Fruit fly (Drosophila melanogaster): Measurements from ENCODE around the gene CG18549.

The CG18549 gene

DNA sequence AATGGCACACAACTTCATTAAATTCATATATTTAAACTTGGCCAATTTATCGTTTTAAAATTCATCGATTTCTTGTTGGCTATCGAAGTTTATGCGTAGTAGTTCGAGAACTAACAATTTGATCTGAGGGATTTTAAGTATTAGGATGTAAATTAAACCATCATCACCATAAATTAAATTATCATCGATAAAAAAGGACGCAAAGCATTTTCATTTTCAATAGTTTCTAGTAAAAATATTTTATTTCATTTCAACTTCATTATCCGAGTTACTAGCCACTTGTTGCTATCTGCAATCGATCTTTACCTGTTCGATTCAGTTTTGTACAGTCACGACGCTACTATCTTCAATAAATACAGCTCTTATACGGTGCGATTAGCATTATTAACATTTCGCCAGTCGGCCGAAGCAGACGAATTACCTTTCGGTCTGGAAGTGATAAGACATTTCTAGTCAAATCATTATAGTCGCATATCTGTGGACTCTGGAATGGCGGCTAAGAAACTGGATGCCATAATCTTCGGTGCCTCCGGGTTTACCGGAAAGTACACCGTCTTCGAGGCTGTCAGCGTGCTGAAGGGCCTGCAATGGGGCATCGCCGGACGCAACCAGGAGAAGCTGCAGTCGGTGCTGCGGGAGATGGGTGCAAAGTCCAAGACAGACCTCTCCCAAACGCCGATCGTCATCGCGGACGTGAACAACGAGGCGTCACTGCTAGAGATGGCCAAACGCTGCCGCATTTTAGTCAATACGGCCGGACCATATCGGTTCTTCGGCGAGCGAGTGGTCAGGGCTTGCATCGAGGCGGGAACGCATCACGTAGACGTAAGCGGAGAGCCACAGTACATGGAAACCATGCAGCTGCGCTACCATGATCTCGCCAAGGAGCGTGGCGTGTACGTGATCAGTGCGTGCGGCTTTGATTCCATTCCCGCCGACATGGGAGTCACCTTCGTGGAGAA, 42.6 kb upstream of the CG18549 start, which contains the start of gene CG5167 (continued):
- TF ChIP-seq CG32767 (GFP tag; IDR thresholded peaks at IDR 0.05) (no peak), zen (tag; optimal IDR thresholded peaks at IDR 0.05) (peak; percentile 57)

DNA sequence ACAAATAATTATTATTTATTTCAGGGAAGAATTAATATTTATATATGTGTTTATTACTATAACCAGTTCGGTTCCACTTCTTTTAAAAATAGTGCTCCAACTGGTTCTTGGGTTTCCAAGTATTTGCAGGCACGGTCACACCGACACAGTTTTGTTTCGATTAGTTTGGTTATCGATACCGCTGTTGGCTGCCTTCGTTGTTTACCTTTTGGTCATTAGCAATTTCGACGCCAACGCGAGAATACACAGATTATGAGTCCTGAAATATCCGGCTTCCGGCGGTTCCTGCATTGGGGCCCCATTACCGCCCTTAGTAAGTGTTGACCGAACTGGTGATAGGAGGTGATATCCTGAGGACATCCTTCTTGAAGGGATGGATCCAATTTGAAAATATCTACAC, 40.9 kb upstream of the CG18549 start, which contains the start of gene CG5196:
Gene CG5196 (plus strand): TSS at position 157 of the 400 bp plus-strand sequence.
- TF ChIP-seq caup (GFP tag; optimal IDR thresholded peaks at IDR 0.05; ENCODE audit: severe bottlenecking) (peak; percentile 18), ash1 (GFP tag; optimal IDR thresholded peaks at IDR 0.05) (no peak), E2f1 (GFP tag; IDR thresholded peaks at IDR 0.05) (no peak), ranshi (GFP tag; IDR thresholded peaks at IDR 0.05) (no peak), toy (GFP tag; IDR thresholded peaks at IDR 0.05) (no peak), D19A (tag; optimal IDR thresholded peaks at IDR 0.05) (peak; percentile 1), CG18476 (GFP tag; optimal IDR thresholded peaks at IDR 0.05) (no peak), HmgZ (tag; optimal IDR thresholded peaks at IDR 0.05) (peak; percentile 81), fu2 (GFP tag; optimal IDR thresholded peaks at IDR 0.05) (no peak), Doc2 (GFP tag; IDR thresholded peaks at IDR 0.05) (no peak), Fer3 (tag; optimal IDR thresholded peaks at IDR 0.05) (peak; percentile 13), lov (optimal IDR thresholded peaks at IDR 0.05) (no peak), lov (GFP tag; IDR thresholded peaks at IDR 0.05) (0 out of 3 replicates have a peak, but pooled peaks have one; percentile 16), CG11398 (GFP tag; optimal IDR thresholded peaks at IDR 0.05) (no peak), Hmr (GFP tag; optimal IDR thresholded peaks at IDR 0.05) (peak; percentile 41), sc (optimal IDR thresholded peaks at IDR 0.05) (no peak), sc (GFP tag; optimal IDR thresholded peaks at IDR 0.05) (no peak), Gsc (GFP tag; IDR thresholded peaks at IDR 0.05) (no peak), HLHmδ (GFP tag; optimal IDR thresholded peaks at IDR 0.05) (peak; percentile 49), CG1647 (GFP tag; optimal IDR thresholded peaks at IDR 0.05) (no peak), Ravus (GFP tag; IDR thresholded peaks at IDR 0.05) (no peak), Lhr (GFP tag; optimal IDR thresholded peaks at IDR 0.05) (peak; percentile 49), Max (GFP tag; optimal IDR thresholded peaks at IDR 0.05) (peak; percentile 4), Camta (GFP tag; optimal IDR thresholded peaks at IDR 0.05) (no peak), CG13287 (GFP tag; IDR thresholded peaks at IDR 0.05; ENCODE audit: partially characterized antibody) (peak; percentile 84), slou (GFP tag; optimal IDR thresholded peaks at IDR 0.05) (no peak), Poxn (GFP tag; IDR thresholded peaks at IDR 0.05) (no peak), so (GFP tag; IDR thresholded peaks at IDR 0.05) (0 out of 3 replicates have a peak, but pooled peaks have one; percentile 25), CG6689 (GFP tag; IDR thresholded peaks at IDR 0.05) (no peak), Dfd (GFP tag; optimal IDR thresholded peaks at IDR 0.05) (no peak), slbo (GFP tag; IDR thresholded peaks at IDR 0.05) (no peak; the same call in 1 of the 2 replicates), Bgb (GFP tag; IDR thresholded peaks at IDR 0.05; ENCODE audit: partially characterized antibody) (peak; percentile 84), MESR4 (GFP tag; optimal IDR thresholded peaks at IDR 0.05) (peak; percentile 85), Fer2 (tag; optimal IDR thresholded peaks at IDR 0.05) (no peak), Nf-YB (GFP tag; optimal IDR thresholded peaks at IDR 0.05) (peak; percentile 29), B-H2 (GFP tag; optimal IDR thresholded peaks at IDR 0.05) (peak; percentile 51), CG6654 (GFP tag; optimal IDR thresholded peaks at IDR 0.05) (peak; percentile 95), CG12236 (GFP tag; optimal IDR thresholded peaks at IDR 0.05) (no peak), zen2 (GFP tag; IDR thresholded peaks at IDR 0.05; ENCODE audit: partially characterized antibody) (peak; percentile 74), trem (tag; optimal IDR thresholded peaks at IDR 0.05) (peak; percentile 76), grau (tag; optimal IDR thresholded peaks at IDR 0.05) (peak; percentile 31), al (GFP tag; IDR thresholded peaks at IDR 0.05) (no peak), CG4820 (GFP tag; optimal IDR thresholded peaks at IDR 0.05) (peak; percentile 17), hbn (GFP tag; IDR thresholded peaks at IDR 0.05; ENCODE audit: partially characterized antibody) (peak; percentile 17; the same call in 1 of the 2 replicates), zf30C (GFP tag; optimal IDR thresholded peaks at IDR 0.05) (no peak)

All from whole organism, embryonic.